Worm (Caenorhabditis elegans) whole organism, L4/young adult: ENCODE measurements around the gene srg-17.

Source experiments
- W03F9.2 ChIP-seq: fragments of 150-350 bp; optimal IDR thresholded peaks from 2 replicates; lab custom pipeline; 2014; ENCODE audit warnings: missing biosample characterization, missing genetic modification characterization
- dao-5 ChIP-seq: sonication (generic microtip); optimal IDR thresholded peaks from 2 replicates; lab custom pipeline; 2016; ENCODE audit warnings: missing genotype, missing genetic modification characterization, moderate library complexity, missing compliant biosample characterization

- no peak for TF ChIP-seq W03F9.2 (tag; lab: Kevin White, UChicago)
- no peak for TF ChIP-seq dao-5 (tag; lab: Kevin White, UChicago)
Observed at ce11 chrII:12462244-12462643, 11.3 kb upstream of the srg-17 start, which contains the start of gene F15A4.2.
